Worm (Caenorhabditis elegans): ENCODE results near the gene Y81B9A.4.

- TF ChIP-seq him-1 (tag; optimal IDR thresholded peaks at IDR 0.05) (no peak), dao-5 (tag; optimal IDR thresholded peaks at IDR 0.05) (no peak), W03F9.2 (tag; optimal IDR thresholded peaks at IDR 0.05) (no peak)
Measured at ce11 chrX:9166921-9167320, 13.8 kb downstream of the Y81B9A.4 start, which contains the start of gene B0563.10.
